Worm (Caenorhabditis elegans) whole organism, midembryonic: ENCODE measurements around the gene F22B5.5.

ENCODE experiments used
- T22C8.4 ChIP-seq: fragments of 200-800 bp; sonication (Bioruptor generic); IDR thresholded peaks from 2 replicates; pipeline ENCODE4 v1.3.6; 2022; ENCODE audit warnings: missing genetic modification characterization, missing compliant biosample characterization
- cog-1 ChIP-seq: sonication (generic microtip); optimal IDR thresholded peaks from 2 replicates; lab custom pipeline; 2016; ENCODE audit warnings: missing genetic modification characterization, missing compliant biosample characterization
- flt-1 ChIP-seq: fragments of 200-800 bp; sonication (Bioruptor generic); IDR thresholded peaks from 2 replicates; pipeline ENCODE4 v1.3.6; 2022; ENCODE audit warnings: missing genetic modification characterization, missing compliant biosample characterization
- klf-2 ChIP-seq: fragments of 200-800 bp; sonication (Bioruptor generic); conservative IDR thresholded peaks from 2 replicates; pipeline ENCODE4 v1.3.6; 2022; ENCODE audit warnings: missing genetic modification reagents, missing genetic modification characterization, missing compliant biosample characterization
- med-1 ChIP-seq: sonication (generic microtip); optimal IDR thresholded peaks from 2 replicates; lab custom pipeline; 2017; ENCODE audit warnings: missing genetic modification characterization, mild to moderate bottlenecking, missing compliant biosample characterization, antibody characterized with exemption, missing genetic modification reagents; ENCODE audit not compliant: insufficient read depth
- ref-1 ChIP-seq: fragments of 200-800 bp; sonication (Bioruptor generic); conservative IDR thresholded peaks from 2 replicates; pipeline ENCODE4 v1.3.6; 2022; ENCODE audit warnings: missing genetic modification reagents, missing genetic modification characterization, missing compliant biosample characterization
- tab-1 ChIP-seq: fragments of 200-800 bp; sonication (Bioruptor generic); IDR thresholded peaks from 2 replicates; pipeline ENCODE4 v1.3.6; 2022; ENCODE audit warnings: missing genetic modification characterization, missing compliant biosample characterization
- ztf-23 ChIP-seq: fragments of 200-800 bp; sonication (Bioruptor generic); IDR thresholded peaks from 2 replicates; pipeline ENCODE4 v1.3.6; 2022; ENCODE audit warnings: missing genetic modification reagents, missing genetic modification characterization, missing compliant biosample characterization
- ztf-29 ChIP-seq: fragments of 200-800 bp; sonication (Bioruptor generic); IDR thresholded peaks from 2 replicates; pipeline ENCODE4 v1.3.6; 2022; ENCODE audit warnings: missing genetic modification reagents, missing genetic modification characterization, missing compliant biosample characterization

F22B5.5 gene

DNA sequence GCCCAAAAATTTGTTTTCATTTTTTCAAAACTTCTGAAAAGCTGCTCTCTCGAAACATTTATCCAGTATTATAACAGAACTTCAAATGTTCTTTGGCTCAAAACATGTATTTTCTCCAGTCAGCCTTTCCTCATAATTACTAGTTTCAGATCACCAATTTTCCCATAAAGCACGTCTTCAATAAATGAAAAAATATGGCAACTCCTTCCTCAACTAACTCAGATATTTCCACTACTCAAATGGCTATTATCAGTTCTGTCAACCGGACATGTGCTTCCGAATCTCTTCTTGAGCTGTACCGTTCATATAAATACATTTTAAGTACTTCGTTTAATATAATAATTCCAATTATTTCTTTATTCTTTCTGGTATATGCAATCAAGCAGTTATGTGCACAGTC lies 46.9 kb downstream of the F22B5.5 start, which contains the start of gene sra-13:
sra-13 (plus strand) TSS at position 195 of the 400 bp plus-strand sequence.
- TF ChIP-seq T22C8.4 (GFP tag; lab: Robert Waterston, UW) (no peak), ref-1 (GFP tag; lab: Robert Waterston, UW) (no peak), tab-1 (GFP tag; lab: Robert Waterston, UW) (no peak), klf-2 (GFP tag; lab: Robert Waterston, UW) (no peak), flt-1 (GFP tag; lab: Robert Waterston, UW) (no peak), ztf-29 (GFP tag; lab: Robert Waterston, UW) (no peak), ztf-23 (GFP tag; lab: Robert Waterston, UW) (no peak), cog-1 (tag; lab: Kevin White, UChicago) (no peak), med-1 (GFP tag; lab: Kevin White, UChicago) (no peak)

- TF ChIP-seq flt-1 (GFP tag; lab: Robert Waterston, UW) = no peak
Measured at ce11 chrII:8405303-8405702, 49.1 kb downstream of the F22B5.5 start, which contains the start of gene ubc-24. Gene ubc-24 (plus strand): TSS chrII:8405603.

DNA sequence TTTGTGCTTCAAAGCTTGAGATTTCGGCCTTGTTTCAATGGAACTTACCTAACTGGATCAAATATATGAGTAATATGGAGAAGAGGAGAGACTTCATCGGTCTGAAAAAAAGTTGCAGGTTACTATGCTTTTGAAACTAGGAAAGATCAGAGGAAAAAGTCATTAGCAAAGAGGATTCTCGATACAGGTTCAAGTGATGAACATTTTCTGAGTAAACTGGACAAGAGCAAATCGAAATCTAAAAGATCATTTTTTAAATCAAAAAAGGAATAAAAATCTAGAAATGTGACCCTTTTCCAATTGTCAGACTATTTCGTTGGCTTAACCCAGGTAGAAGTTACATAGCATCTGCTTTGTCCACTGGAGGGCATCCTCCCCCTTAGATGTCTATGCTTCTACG lies 49.7 kb downstream of the F22B5.5 start, which contains the start of gene skpo-1:
skpo-1 (minus strand) TSS at position 101 of the 400 bp plus-strand sequence.
- TF ChIP-seq ztf-29 (GFP tag; lab: Robert Waterston, UW) = no peak
- TF ChIP-seq T22C8.4 (GFP tag; lab: Robert Waterston, UW) = no peak
- no peak for TF ChIP-seq ref-1 (GFP tag; lab: Robert Waterston, UW)
- TF ChIP-seq med-1 (GFP tag; lab: Kevin White, UChicago) = no peak
- TF ChIP-seq tab-1 (GFP tag; lab: Robert Waterston, UW) = no peak
